Worm (Caenorhabditis elegans) whole organism, young adult: ENCODE measurements around the gene rbm-25.

Experiments
- K11D2.4 ChIP-seq: fragments of 200-800 bp; sonication (Bioruptor generic); IDR thresholded peaks from 2 replicates; pipeline ENCODE4 v1.3.6; 2022; ENCODE audit warnings: missing genetic modification reagents, missing genetic modification characterization, missing compliant biosample characterization
- nfya-2 ChIP-seq: fragments of 200-800 bp; sonication (Bioruptor generic); IDR thresholded peaks from 2 replicates; pipeline ENCODE4 v1.3.6; 2022; ENCODE audit warnings: missing genetic modification reagents, missing genetic modification characterization, missing compliant biosample characterization
- sea-2 ChIP-seq: fragments of 200-800 bp; sonication (Bioruptor generic); IDR thresholded peaks from 2 replicates; pipeline ENCODE4 v1.3.6; 2022; ENCODE audit warnings: missing genetic modification characterization, missing compliant biosample characterization

ce11 chrV:12462908-12463307, 35.1 kb upstream of the rbm-25 start, which contains the start of gene egl-10:
- TF ChIP-seq sea-2 (GFP tag; lab: Robert Waterston, UW) (no peak), K11D2.4 (no peak), nfya-2 (GFP tag; lab: Robert Waterston, UW) (no peak)
